Worm (Caenorhabditis elegans): ENCODE measurements around the gene his-61.
A peak's percentile ranks its signal among the peaks of the same experiment; 100 is the strongest.

his-61 gene

ce11 chrIV:7521591-7521990 is 35.6 kb upstream of the his-61 start:
- no peak for TF ChIP-seq ztf-11 (tag; optimal IDR thresholded peaks at IDR 0.05)
- no peak for TF ChIP-seq elt-3 (tag; optimal IDR thresholded peaks at IDR 0.05)
- no peak for TF ChIP-seq zip-8 (tag; optimal IDR thresholded peaks at IDR 0.05)
- TF ChIP-seq mls-2 (tag; optimal IDR thresholded peaks at IDR 0.05) = peak; percentile 43
- no peak for TF ChIP-seq mab-5 (tag; optimal IDR thresholded peaks at IDR 0.05)
- no peak for TF ChIP-seq M03D4.4 (tag; optimal IDR thresholded peaks at IDR 0.05)
- TF ChIP-seq ces-1 (GFP tag; optimal IDR thresholded peaks at IDR 0.05) = no peak
- TF ChIP-seq nhr-76 (tag; optimal IDR thresholded peaks at IDR 0.05) = no peak
- no peak for TF ChIP-seq blmp-1 (tag; optimal IDR thresholded peaks at IDR 0.05)
- no peak for TF ChIP-seq ceh-83 (GFP tag; optimal IDR thresholded peaks at IDR 0.05)
- no peak for TF ChIP-seq nhr-2 (tag; optimal IDR thresholded peaks at IDR 0.05)
- TF ChIP-seq pha-4 (tag; optimal IDR thresholded peaks at IDR 0.05) = no peak
- TF ChIP-seq cnd-1 (tag; optimal IDR thresholded peaks at IDR 0.05) = no peak
- TF ChIP-seq elt-1 (tag; optimal IDR thresholded peaks at IDR 0.05; ENCODE audit: borderline replicate concordance, insufficient read depth) = peak; percentile 50
- no peak for TF ChIP-seq sem-2 (GFP tag; optimal IDR thresholded peaks at IDR 0.05)
- TF ChIP-seq nhr-237 (tag; optimal IDR thresholded peaks at IDR 0.05) = no peak
- TF ChIP-seq lin-32 (GFP tag; optimal IDR thresholded peaks at IDR 0.05) = no peak

ce11 chrIV:7520841-7521240 is 34.8 kb upstream of the his-61 start:
- TF ChIP-seq lsy-2 (tag; optimal IDR thresholded peaks at IDR 0.05) = no peak
- no peak for TF ChIP-seq hlh-1 (tag; optimal IDR thresholded peaks at IDR 0.05)
- no peak for TF ChIP-seq ces-1 (GFP tag; optimal IDR thresholded peaks at IDR 0.05)
- no peak for TF ChIP-seq lin-32 (GFP tag; optimal IDR thresholded peaks at IDR 0.05)
- TF ChIP-seq ham-2 (GFP tag; optimal IDR thresholded peaks at IDR 0.05) = no peak
- no peak for TF ChIP-seq elt-3 (tag; optimal IDR thresholded peaks at IDR 0.05)
- TF ChIP-seq nhr-76 (tag; optimal IDR thresholded peaks at IDR 0.05) = no peak
- no peak for TF ChIP-seq mls-2 (tag; optimal IDR thresholded peaks at IDR 0.05)
- no peak for TF ChIP-seq unc-39 (tag; optimal IDR thresholded peaks at IDR 0.05)
- no peak for TF ChIP-seq ceh-83 (GFP tag; optimal IDR thresholded peaks at IDR 0.05)
- no peak for TF ChIP-seq cnd-1 (tag; optimal IDR thresholded peaks at IDR 0.05)
- TF ChIP-seq lin-13 (tag; optimal IDR thresholded peaks at IDR 0.05) = no peak
- no peak for TF ChIP-seq sem-2 (GFP tag; optimal IDR thresholded peaks at IDR 0.05)
- no peak for TF ChIP-seq mab-5 (tag; optimal IDR thresholded peaks at IDR 0.05)

DNA sequence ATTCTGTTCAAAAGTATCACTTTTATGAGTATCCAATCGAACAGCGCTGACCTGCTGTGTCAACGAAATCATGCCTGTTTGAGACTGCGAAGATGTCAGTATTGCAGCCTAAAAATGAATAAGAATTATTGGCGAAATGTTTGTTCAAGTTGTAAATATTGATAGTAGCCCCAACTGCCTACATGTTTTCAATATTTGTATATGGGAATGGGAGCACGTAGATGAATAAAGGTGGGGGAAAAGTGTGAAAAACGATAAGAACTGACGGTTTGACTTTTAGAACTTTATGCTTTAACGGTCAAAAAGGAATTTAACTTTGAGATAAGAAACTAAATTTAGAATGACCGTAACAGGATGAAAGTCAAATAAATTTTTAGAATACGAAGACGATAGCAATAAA is 34.2 kb upstream of the his-61 start:
- TF ChIP-seq nhr-76 (tag; optimal IDR thresholded peaks at IDR 0.05) = no peak
- no peak for TF ChIP-seq drap-1 (GFP tag; optimal IDR thresholded peaks at IDR 0.05)
- no peak for TF ChIP-seq lin-32 (GFP tag; optimal IDR thresholded peaks at IDR 0.05)
- TF ChIP-seq sptf-1 (tag; optimal IDR thresholded peaks at IDR 0.05) = no peak
- no peak for TF ChIP-seq hlh-1 (tag; optimal IDR thresholded peaks at IDR 0.05)
- TF ChIP-seq tbx-8 (GFP tag; optimal IDR thresholded peaks at IDR 0.05) = no peak
- TF ChIP-seq zip-8 (tag; optimal IDR thresholded peaks at IDR 0.05) = no peak
- TF ChIP-seq snpc-4 (tag; optimal IDR thresholded peaks at IDR 0.05) = no peak
- TF ChIP-seq lin-13 (tag; optimal IDR thresholded peaks at IDR 0.05) = no peak
- TF ChIP-seq sem-2 (GFP tag; optimal IDR thresholded peaks at IDR 0.05) = no peak
- no peak for TF ChIP-seq flh-1 (GFP tag; optimal IDR thresholded peaks at IDR 0.05)
- TF ChIP-seq ceh-83 (GFP tag; optimal IDR thresholded peaks at IDR 0.05) = no peak

- TF ChIP-seq mep-1 (tag; optimal IDR thresholded peaks at IDR 0.05) (no peak), mls-2 (tag; optimal IDR thresholded peaks at IDR 0.05) (no peak)
These were observed 30.1 kb upstream of the his-61 start, which contains the start of the genes R05G6.9 and R05G6.3 for ce11 chrIV:7516167-7516566. Gene R05G6.9 (minus strand): TSS chrIV:7516267. Gene R05G6.3 (plus strand): TSS chrIV:7516552.

- TF ChIP-seq cnd-1 (tag; optimal IDR thresholded peaks at IDR 0.05) (no peak), lin-32 (GFP tag; optimal IDR thresholded peaks at IDR 0.05) (no peak), lsy-2 (tag; optimal IDR thresholded peaks at IDR 0.05) (peak; percentile 18), blmp-1 (tag; optimal IDR thresholded peaks at IDR 0.05) (no peak), ces-1 (GFP tag; optimal IDR thresholded peaks at IDR 0.05) (peak; percentile 23)
These were observed 26.7 kb upstream of the his-61 start, which contains the start of the genes plc-4 and R05G6.4 for ce11 chrIV:7512617-7513233. Gene plc-4 (minus strand): TSS chrIV:7512667. Gene R05G6.4 (plus strand): TSS chrIV:7513233.

- TF ChIP-seq elt-3 (tag; optimal IDR thresholded peaks at IDR 0.05) = no peak
- TF ChIP-seq snpc-4 (tag; optimal IDR thresholded peaks at IDR 0.05) = no peak
- TF ChIP-seq lin-32 (GFP tag; optimal IDR thresholded peaks at IDR 0.05) = no peak
- no peak for TF ChIP-seq zip-8 (tag; optimal IDR thresholded peaks at IDR 0.05)
- TF ChIP-seq blmp-1 (tag; optimal IDR thresholded peaks at IDR 0.05) = no peak
- TF ChIP-seq cnd-1 (tag; optimal IDR thresholded peaks at IDR 0.05) = no peak
- TF ChIP-seq ceh-39 (tag; optimal IDR thresholded peaks at IDR 0.05) = no peak
- TF ChIP-seq unc-120 (tag; optimal IDR thresholded peaks at IDR 0.05; ENCODE audit: poor library complexity, severe bottlenecking) = no peak
- no peak for TF ChIP-seq nhr-12 (tag; optimal IDR thresholded peaks at IDR 0.05)
- no peak for TF ChIP-seq mls-2 (tag; optimal IDR thresholded peaks at IDR 0.05)
- TF ChIP-seq drap-1 (GFP tag; optimal IDR thresholded peaks at IDR 0.05) = no peak
- no peak for TF ChIP-seq tbx-8 (GFP tag; optimal IDR thresholded peaks at IDR 0.05)
- no peak for TF ChIP-seq ceh-83 (GFP tag; optimal IDR thresholded peaks at IDR 0.05)
- no peak for TF ChIP-seq unc-39 (tag; optimal IDR thresholded peaks at IDR 0.05)
These were observed 24.8 kb upstream of the his-61 start for ce11 chrIV:7510829-7511228.
